Worm (Caenorhabditis elegans) whole organism, late embryonic: ENCODE data around the gene F52B10.3.

Experiments used
- ama-1 ChIP-seq: fragments of 150-350 bp; optimal IDR thresholded peaks from 2 replicates; lab custom pipeline; 2014
- ceh-48 ChIP-seq: sonication (generic microtip); optimal IDR thresholded peaks from 2 replicates; lab custom pipeline; 2016; ENCODE audit warnings: missing genetic modification characterization, inconsistent platforms, missing compliant biosample characterization
- dve-1 ChIP-seq: sonication (generic microtip); optimal IDR thresholded peaks from 2 replicates; lab custom pipeline; 2017; ENCODE audit warnings: antibody characterized with exemption, mild to moderate bottlenecking, missing genetic modification characterization, missing compliant biosample characterization
- elt-2 ChIP-seq: sonication (generic microtip); optimal IDR thresholded peaks from 2 replicates; lab custom pipeline; 2016; ENCODE audit warnings: missing genetic modification reagents, missing genetic modification characterization, missing compliant biosample characterization
- hlh-30 ChIP-seq: sonication (generic microtip); optimal IDR thresholded peaks from 2 replicates; lab custom pipeline; 2017; ENCODE audit warnings: antibody characterized with exemption, missing genetic modification characterization, missing compliant biosample characterization; ENCODE audit not compliant: insufficient read depth
- lin-11 ChIP-seq: fragments of 200-800 bp; sonication (Bioruptor generic); optimal IDR thresholded peaks from 2 replicates; lab custom pipeline; 2018; ENCODE audit warnings: mild to moderate bottlenecking, missing genetic modification characterization, missing compliant biosample characterization
- npax-4 ChIP-seq: sonication (generic microtip); optimal IDR thresholded peaks from 2 replicates; lab custom pipeline; 2016; ENCODE audit warnings: missing genetic modification characterization, missing compliant biosample characterization
- pha-2 ChIP-seq: sonication (generic microtip); optimal IDR thresholded peaks from 2 replicates; lab custom pipeline; 2017; ENCODE audit warnings: mild to moderate bottlenecking, missing genetic modification characterization, missing compliant biosample characterization
- pha-4 ChIP-seq: fragments of 150-350 bp; optimal IDR thresholded peaks from 2 replicates; lab custom pipeline; 2018; ENCODE audit warnings: missing biosample characterization, missing genetic modification reagents, missing genetic modification characterization
- rnt-1 ChIP-seq: sonication (generic microtip); optimal IDR thresholded peaks from 2 replicates; lab custom pipeline; 2016; ENCODE audit warnings: missing genetic modification characterization, missing compliant biosample characterization
- sdc-2 ChIP-seq: sonication (generic microtip); optimal IDR thresholded peaks from 2 replicates; lab custom pipeline; 2016; ENCODE audit warnings: missing genotype, missing genetic modification characterization, missing compliant biosample characterization
- sox-4 ChIP-seq: sonication (generic microtip); optimal IDR thresholded peaks from 2 replicates; lab custom pipeline; 2017; ENCODE audit warnings: mild to moderate bottlenecking, missing genetic modification characterization, inconsistent platforms, missing compliant biosample characterization
- unc-86 ChIP-seq: sonication (generic microtip); optimal IDR thresholded peaks from 2 replicates; lab custom pipeline; 2016; ENCODE audit warnings: missing genetic modification characterization, missing compliant biosample characterization
- zip-5 ChIP-seq: sonication (generic microtip); optimal IDR thresholded peaks from 2 replicates; lab custom pipeline; 2016; ENCODE audit warnings: missing genetic modification characterization, missing compliant biosample characterization

ce11 chrX:2891879-2892278, 6.3 kb downstream of the F52B10.3 start:
- TF ChIP-seq hlh-30 (tag; lab: Kevin White, UChicago), result no peak
- no peak for TF ChIP-seq lin-11 (tag; lab: Kevin White, UChicago)
- no peak for TF ChIP-seq dve-1 (tag; lab: Kevin White, UChicago)
- TF ChIP-seq rnt-1 (tag; lab: Kevin White, UChicago), result no peak
- TF ChIP-seq pha-2 (tag; lab: Kevin White, UChicago), result no peak
- no peak for TF ChIP-seq sdc-2
- TF ChIP-seq ceh-48 (tag; lab: Kevin White, UChicago), result no peak
- no peak for TF ChIP-seq npax-4 (tag; lab: Kevin White, UChicago)
- TF ChIP-seq zip-5 (tag; lab: Kevin White, UChicago), result no peak
- TF ChIP-seq sox-4 (tag; lab: Kevin White, UChicago), result no peak
- no peak for TF ChIP-seq ama-1
- no peak for TF ChIP-seq unc-86
- TF ChIP-seq pha-4 (tag; lab: Kevin White, UChicago), result no peak
- no peak for TF ChIP-seq elt-2
